Worm (Caenorhabditis elegans) whole organism, young adult: Measurements from ENCODE around the gene F40G9.5.

Source experiments
- C06A6.2 ChIP-seq: fragments of 200-800 bp; sonication (Bioruptor generic); conservative IDR thresholded peaks from 2 replicates; pipeline ENCODE4 v1.3.6; 2022; ENCODE audit warnings: missing genetic modification characterization, missing compliant biosample characterization
- C17E4.6 ChIP-seq: fragments of 200-800 bp; sonication (Bioruptor generic); IDR thresholded peaks from 2 replicates; pipeline ENCODE4 v1.3.6; 2022; ENCODE audit warnings: missing genetic modification reagents, missing genetic modification characterization, missing compliant biosample characterization
- D2030.7 ChIP-seq: fragments of 200-800 bp; sonication (Bioruptor generic); IDR thresholded peaks from 2 replicates; pipeline ENCODE4 v1.3.6; 2022; ENCODE audit warnings: missing genetic modification reagents, missing genetic modification characterization, missing compliant biosample characterization
- F39B2.1 ChIP-seq: fragments of 200-800 bp; sonication (Bioruptor generic); IDR thresholded peaks from 2 replicates; pipeline ENCODE4 v1.3.6; 2022; ENCODE audit warnings: missing genetic modification reagents, missing genetic modification characterization, missing compliant biosample characterization
- F55B11.4 ChIP-seq: sonication (generic microtip); optimal IDR thresholded peaks from 2 replicates; lab custom pipeline; 2016; ENCODE audit warnings: missing compliant biosample characterization, missing genetic modification characterization, borderline replicate concordance; ENCODE audit not compliant: insufficient read depth
- T07F8.4 ChIP-seq: sonication (generic microtip); optimal IDR thresholded peaks from 2 replicates; lab custom pipeline; 2016; ENCODE audit warnings: mild to moderate bottlenecking, missing genetic modification characterization, moderate library complexity, missing compliant biosample characterization
- Y53G8AR.9 ChIP-seq: fragments of 200-800 bp; sonication (Bioruptor generic); conservative IDR thresholded peaks from 2 replicates; pipeline ENCODE4 v1.3.6; 2022; ENCODE audit warnings: missing genetic modification reagents, missing genetic modification characterization, missing compliant biosample characterization
- Y67H2A.10 ChIP-seq: fragments of 200-800 bp; sonication (Bioruptor generic); conservative IDR thresholded peaks from 2 replicates; pipeline ENCODE4 v1.3.6; 2022; ENCODE audit warnings: missing genetic modification reagents, missing genetic modification characterization, missing compliant biosample characterization
- ZK185.1 ChIP-seq: sonication (generic microtip); optimal IDR thresholded peaks from 2 replicates; lab custom pipeline; 2016; ENCODE audit warnings: mild to moderate bottlenecking, missing genetic modification characterization, missing compliant biosample characterization; ENCODE audit not compliant: poor library complexity, severe bottlenecking
- akir-1 ChIP-seq: fragments of 200-800 bp; sonication (Bioruptor generic); optimal IDR thresholded peaks from 2 replicates; lab custom pipeline; 2018; ENCODE audit warnings: mild to moderate bottlenecking, missing genetic modification characterization, moderate library complexity, missing compliant biosample characterization
- aptf-2 ChIP-seq: fragments of 200-800 bp; sonication (Bioruptor generic); conservative IDR thresholded peaks from 2 replicates; pipeline ENCODE4 v1.3.6; 2022; ENCODE audit warnings: missing genetic modification reagents, missing genetic modification characterization, missing compliant biosample characterization
- aptf-3 ChIP-seq: fragments of 200-800 bp; sonication (Bioruptor generic); IDR thresholded peaks from 2 replicates; pipeline ENCODE4 v1.3.6; 2022; ENCODE audit warnings: missing genetic modification characterization, missing compliant biosample characterization
- attf-5 ChIP-seq: fragments of 200-800 bp; sonication (Bioruptor generic); optimal IDR thresholded peaks from 2 replicates; lab custom pipeline; 2018; ENCODE audit warnings: mild to moderate bottlenecking, missing genetic modification characterization, missing compliant biosample characterization
- bed-2 ChIP-seq: fragments of 200-800 bp; sonication (Bioruptor generic); IDR thresholded peaks from 2 replicates; pipeline ENCODE4 v1.3.6; 2022; ENCODE audit warnings: missing genetic modification reagents, missing genetic modification characterization, missing compliant biosample characterization
- ccch-3 ChIP-seq: fragments of 200-800 bp; sonication (Bioruptor generic); optimal IDR thresholded peaks from 2 replicates; lab custom pipeline; 2018; ENCODE audit warnings: mild to moderate bottlenecking, missing genetic modification characterization, missing compliant biosample characterization
- cebp-2 ChIP-seq: fragments of 200-800 bp; sonication (Bioruptor generic); IDR thresholded peaks from 2 replicates; pipeline ENCODE4 v1.3.6; 2022; ENCODE audit warnings: missing genetic modification characterization, missing compliant biosample characterization
- ceh-58 ChIP-seq: fragments of 200-800 bp; sonication (Bioruptor generic); IDR thresholded peaks from 2 replicates; pipeline ENCODE4 v1.3.6; 2022; ENCODE audit warnings: missing genetic modification characterization, missing compliant biosample characterization
- chd-7 ChIP-seq: sonication (generic microtip); optimal IDR thresholded peaks from 2 replicates; lab custom pipeline; 2016; ENCODE audit warnings: mild to moderate bottlenecking, missing genetic modification characterization, moderate library complexity, missing compliant biosample characterization
- die-1 ChIP-seq: sonication (generic microtip); optimal IDR thresholded peaks from 2 replicates; lab custom pipeline; 2016; ENCODE audit warnings: missing genotype, mild to moderate bottlenecking, missing genetic modification characterization, missing compliant biosample characterization
- dpff-1 ChIP-seq: sonication (generic microtip); optimal IDR thresholded peaks from 2 replicates; lab custom pipeline; 2017; ENCODE audit warnings: mild to moderate bottlenecking, missing genetic modification characterization, missing compliant biosample characterization
- egrh-3 ChIP-seq: fragments of 200-800 bp; sonication (Bioruptor generic); IDR thresholded peaks from 2 replicates; pipeline ENCODE4 v1.3.6; 2022; ENCODE audit warnings: missing genetic modification reagents, missing genetic modification characterization, missing compliant biosample characterization
- ekl-4 ChIP-seq: fragments of 200-800 bp; sonication (Bioruptor generic); IDR thresholded peaks from 2 replicates; pipeline ENCODE4 v1.3.6; 2022; ENCODE audit warnings: missing genetic modification reagents, missing genetic modification characterization, missing compliant biosample characterization
- fkh-3 ChIP-seq: sonication (generic microtip); optimal IDR thresholded peaks from 2 replicates; lab custom pipeline; 2016; ENCODE audit warnings: mild to moderate bottlenecking, missing genetic modification characterization, missing compliant biosample characterization
- hrde-1 ChIP-seq: sonication (generic microtip); optimal IDR thresholded peaks from 2 replicates; lab custom pipeline; 2016; ENCODE audit warnings: missing genetic modification characterization, mild to moderate bottlenecking, missing compliant biosample characterization, moderate library complexity, missing genotype, missing genetic modification reagents, borderline replicate concordance
- hsf-1 ChIP-seq: fragments of 200-800 bp; sonication (Bioruptor generic); IDR thresholded peaks from 2 replicates; pipeline ENCODE4 v1.3.6; 2022; ENCODE audit warnings: missing genetic modification reagents, missing genetic modification characterization, missing compliant biosample characterization
- let-526 ChIP-seq: fragments of 200-800 bp; sonication (Bioruptor generic); IDR thresholded peaks from 2 replicates; pipeline ENCODE4 v1.3.6; 2022; ENCODE audit warnings: missing genetic modification reagents, missing genetic modification characterization, missing compliant biosample characterization
- lin-26 ChIP-seq: fragments of 200-800 bp; sonication (Bioruptor generic); IDR thresholded peaks from 2 replicates; pipeline ENCODE4 v1.3.6; 2022; ENCODE audit warnings: missing genetic modification reagents, missing genetic modification characterization, missing compliant biosample characterization
- lsl-1 ChIP-seq: fragments of 200-800 bp; sonication (Bioruptor generic); optimal IDR thresholded peaks from 2 replicates; lab custom pipeline; 2018; ENCODE audit warnings: mild to moderate bottlenecking, missing genetic modification characterization, moderate library complexity, missing compliant biosample characterization
- madf-10 ChIP-seq: sonication (generic microtip); optimal IDR thresholded peaks from 2 replicates; lab custom pipeline; 2016; ENCODE audit warnings: mild to moderate bottlenecking, missing genetic modification characterization, missing compliant biosample characterization
- mcd-1 ChIP-seq: fragments of 200-800 bp; sonication (Bioruptor generic); IDR thresholded peaks from 2 replicates; pipeline ENCODE4 v1.3.6; 2022; ENCODE audit warnings: missing genetic modification reagents, missing genetic modification characterization, missing compliant biosample characterization
- nfya-1 ChIP-seq: sonication (generic microtip); optimal IDR thresholded peaks from 2 replicates; lab custom pipeline; 2017; ENCODE audit warnings: antibody characterized with exemption, missing compliant biosample characterization, missing genetic modification characterization, borderline replicate concordance; ENCODE audit not compliant: insufficient read depth
- snpc-3.4 ChIP-seq: sonication (generic microtip); optimal IDR thresholded peaks from 2 replicates; lab custom pipeline; 2017; ENCODE audit warnings: missing genetic modification characterization, mild to moderate bottlenecking, missing compliant biosample characterization, antibody characterized with exemption, moderate library complexity, missing genotype, missing genetic modification reagents
- tbx-9 ChIP-seq: sonication (generic microtip); optimal IDR thresholded peaks from 2 replicates; lab custom pipeline; 2016; ENCODE audit warnings: borderline replicate concordance, missing genetic modification characterization, inconsistent platforms, missing compliant biosample characterization
- xnd-1 ChIP-seq: sonication (generic microtip); optimal IDR thresholded peaks from 2 replicates; lab custom pipeline; 2016; ENCODE audit warnings: missing genotype, missing genetic modification reagents, missing genetic modification characterization, missing compliant biosample characterization
- ztf-26 ChIP-seq: sonication (generic microtip); optimal IDR thresholded peaks from 2 replicates; lab custom pipeline; 2017; ENCODE audit warnings: missing genetic modification characterization, missing compliant biosample characterization
- ztf-3 ChIP-seq: fragments of 200-800 bp; sonication (Bioruptor generic); optimal IDR thresholded peaks from 2 replicates; lab custom pipeline; 2018; ENCODE audit warnings: mild to moderate bottlenecking, missing genetic modification characterization, missing compliant biosample characterization

Gene F40G9.5

ce11 chrIII:178126-178525, 2.9 kb upstream of the F40G9.5 start:
- TF ChIP-seq ccch-3 (GFP tag; lab: Kevin White, UChicago) (no peak), hsf-1 (no peak), let-526 (GFP tag; lab: Robert Waterston, UW) (no peak), lsl-1 (no peak), cebp-2 (GFP tag; lab: Robert Waterston, UW) (no peak), D2030.7 (no peak), F55B11.4 (tag; lab: Kevin White, UChicago) (no peak), fkh-3 (no peak), T07F8.4 (no peak), ceh-58 (GFP tag; lab: Robert Waterston, UW) (no peak), snpc-3.4 (no peak), ztf-26 (no peak), ZK185.1 (tag; lab: Kevin White, UChicago) (no peak), Y53G8AR.9 (GFP tag; lab: Robert Waterston, UW) (no peak), ekl-4 (no peak), akir-1 (no peak), nfya-1 (tag; lab: Kevin White, UChicago) (no peak), egrh-3 (GFP tag; lab: Robert Waterston, UW) (no peak), madf-10 (tag; lab: Kevin White, UChicago) (no peak), Y67H2A.10 (GFP tag; lab: Robert Waterston, UW) (no peak)

ce11 chrIII:179123-179592, 1.9 kb upstream of the F40G9.5 start, which contains the start of gene F40G9.6:
TSS of gene F40G9.6 (plus strand) at chrIII:179542.
- no peak for TF ChIP-seq bed-2
- TF ChIP-seq aptf-3 (GFP tag; lab: Robert Waterston, UW), result no peak
- TF ChIP-seq let-526 (GFP tag; lab: Robert Waterston, UW), result no peak
- no peak for TF ChIP-seq T07F8.4
- TF ChIP-seq C06A6.2, result no peak
- TF ChIP-seq xnd-1, result no peak

- TF ChIP-seq mcd-1 (no peak), tbx-9 (tag; lab: Kevin White, UChicago) (no peak), C17E4.6 (GFP tag; lab: Robert Waterston, UW) (no peak), hrde-1 (tag; lab: Kevin White, UChicago) (no peak)
- TF ChIP-seq, all 124 proteins: peak for 0
Measured at ce11 chrIII:182080-182479, 1.0 kb downstream of the F40G9.5 start, which contains the start of gene F40G9.15. TSS of gene F40G9.15 (plus strand) at chrIII:182380.

- no peak for TF ChIP-seq ztf-3 (GFP tag; lab: Kevin White, UChicago)
- TF ChIP-seq Y67H2A.10 (GFP tag; lab: Robert Waterston, UW), result no peak
- TF ChIP-seq dpff-1, result no peak
- no peak for TF ChIP-seq nfya-1 (tag; lab: Kevin White, UChicago)
- TF ChIP-seq cebp-2 (GFP tag; lab: Robert Waterston, UW), result no peak
- no peak for TF ChIP-seq attf-5 (GFP tag; lab: Kevin White, UChicago)
- no peak for TF ChIP-seq bed-2
- TF ChIP-seq F39B2.1 (GFP tag; lab: Robert Waterston, UW), result no peak
- no peak for TF ChIP-seq chd-7 (tag; lab: Kevin White, UChicago)
- no peak for TF ChIP-seq lin-26 (GFP tag; lab: Robert Waterston, UW)
- TF ChIP-seq die-1, result no peak
- TF ChIP-seq aptf-2 (GFP tag; lab: Robert Waterston, UW), result no peak
Measured at ce11 chrIII:183072-183471, 2.0 kb downstream of the F40G9.5 start.
